Fruit fly (Drosophila melanogaster): ENCODE data around the gene brk.
A peak's percentile ranks its signal among the peaks of the same experiment; 100 is the strongest.

brk gene

DNA sequence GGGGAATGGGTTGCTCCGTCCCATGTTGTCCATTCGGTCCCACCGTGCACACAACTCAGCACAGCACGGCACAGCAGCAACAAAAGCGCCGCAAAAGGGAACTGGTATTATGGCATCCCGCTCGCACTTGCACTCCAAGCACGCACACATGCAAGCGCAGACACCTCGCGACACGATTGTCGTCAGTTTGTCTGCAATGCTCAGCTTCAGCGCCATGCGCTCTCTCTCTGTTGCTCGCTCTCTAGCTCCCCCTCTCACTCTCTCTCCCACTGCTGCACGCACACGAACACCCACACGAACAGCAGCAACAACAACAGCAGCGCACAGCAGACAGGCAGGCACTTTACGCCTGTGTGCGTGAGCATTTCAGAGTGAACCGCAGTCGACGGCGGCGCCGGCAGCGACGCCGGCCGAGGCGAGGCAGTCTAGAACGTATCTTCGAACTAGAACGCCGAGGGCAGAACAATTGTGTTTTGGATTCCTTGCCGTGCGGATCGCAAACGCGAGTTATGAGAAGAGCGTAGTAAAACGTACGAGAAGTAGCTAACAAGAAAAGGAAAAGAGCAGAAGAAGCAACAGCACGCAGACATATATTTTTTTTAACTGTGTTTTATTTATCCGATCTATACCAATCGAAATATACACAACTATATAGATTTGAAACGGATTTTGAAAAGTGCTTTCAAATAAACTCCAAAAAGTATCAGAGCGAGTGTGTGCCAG lies at the start of gene brk:
TSS of gene brk (plus strand) at position 462 of the 723 bp plus-strand sequence.
- peak; percentile 30 for TF ChIP-seq noc (tag; optimal IDR thresholded peaks at IDR 0.05)

DNA sequence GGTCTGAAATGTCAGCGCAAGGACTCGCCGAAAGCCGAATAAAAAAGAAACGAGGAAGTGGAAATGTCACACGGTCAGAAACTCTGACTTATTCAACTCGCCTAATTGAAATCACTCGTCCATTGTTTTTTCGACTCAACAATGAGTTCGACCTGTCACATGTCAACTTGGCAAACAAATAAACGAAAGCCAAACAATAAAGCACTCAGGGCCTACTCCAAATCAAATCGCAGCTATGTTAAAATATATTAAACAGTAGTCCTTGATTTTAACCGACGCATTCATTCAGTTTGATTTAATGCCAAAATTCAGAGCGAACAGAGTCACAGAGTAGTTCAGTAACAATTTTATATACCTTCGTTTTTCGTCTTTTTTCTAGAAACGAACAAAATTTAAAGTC lies 41.1 kb upstream of the brk start, which contains the start of gene CG1958:
TSS of gene CG1958 (plus strand) at position 301 of the 400 bp plus-strand sequence.
- no peak for TF ChIP-seq noc (tag; optimal IDR thresholded peaks at IDR 0.05)

DNA sequence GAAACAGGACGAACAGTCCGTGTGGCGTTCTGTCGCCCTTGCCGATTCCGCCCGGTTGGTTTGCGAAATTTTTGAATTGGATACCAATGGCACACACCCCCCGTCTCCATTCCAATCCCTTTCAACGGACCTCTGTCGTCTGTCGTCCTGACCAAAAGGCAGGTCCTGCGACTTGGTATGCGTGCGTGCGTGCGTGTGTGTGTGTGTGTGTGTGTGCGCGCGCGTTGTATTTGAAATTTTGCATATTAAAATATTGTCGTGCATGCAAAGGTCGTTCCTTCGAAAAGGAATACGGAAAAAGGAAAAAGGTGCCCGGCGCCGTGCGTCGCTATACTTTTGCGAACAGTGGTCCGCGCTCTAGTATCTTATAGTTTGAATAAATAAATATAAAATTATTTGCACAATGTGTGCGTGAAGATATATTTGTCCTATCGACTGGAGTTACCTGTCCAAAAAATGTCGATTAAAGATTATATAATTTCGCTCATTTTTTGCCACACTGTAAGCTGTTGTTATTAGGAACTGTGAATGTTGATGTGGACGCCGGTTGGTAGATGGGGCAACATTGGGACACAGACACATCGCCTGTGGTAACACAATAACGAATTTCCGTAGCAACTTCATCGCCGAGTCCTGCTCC lies 36.2 kb upstream of the brk start:
- no peak for TF ChIP-seq noc (tag; optimal IDR thresholded peaks at IDR 0.05)

DNA sequence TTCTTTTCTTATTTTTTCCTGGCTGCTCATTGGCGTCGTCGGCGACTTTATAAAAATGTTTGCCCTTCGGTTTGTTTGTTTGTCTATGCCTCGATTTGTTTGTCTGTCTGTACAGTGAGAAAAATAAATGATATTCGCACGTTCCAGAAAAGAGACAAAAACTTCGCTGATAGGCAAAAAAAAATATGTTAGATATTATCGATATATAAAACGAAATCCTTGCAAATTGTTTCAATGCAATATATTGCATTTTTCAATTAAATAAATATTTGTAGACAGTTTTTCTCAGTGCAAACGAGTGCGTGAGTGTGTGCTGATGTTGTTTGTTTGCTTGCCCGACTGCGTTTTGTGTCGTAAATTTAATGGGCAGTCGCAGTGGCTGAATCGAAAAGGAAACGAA lies 30.7 kb upstream of the brk start:
- TF ChIP-seq noc (tag; optimal IDR thresholded peaks at IDR 0.05): no peak

DNA sequence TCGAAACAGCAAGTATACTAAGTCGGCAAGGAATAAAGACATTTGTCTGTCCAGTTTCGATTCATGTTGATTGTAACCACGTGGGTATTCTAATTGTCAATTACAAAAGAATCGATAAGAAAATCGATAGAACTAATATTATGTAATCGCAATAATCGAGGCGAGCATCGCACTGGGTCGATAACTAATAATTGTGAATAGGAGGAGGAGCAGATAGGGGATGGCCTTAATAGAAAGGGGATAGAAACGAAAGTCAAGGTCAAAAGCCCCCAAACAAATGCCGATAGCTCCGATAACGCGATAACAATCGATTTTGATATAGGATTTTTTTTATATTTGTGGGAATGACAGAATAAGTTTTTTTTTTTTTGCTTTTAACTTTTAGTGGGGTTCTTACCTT lies 22.8 kb upstream of the brk start:
- no peak for TF ChIP-seq noc (tag; optimal IDR thresholded peaks at IDR 0.05)

DNA sequence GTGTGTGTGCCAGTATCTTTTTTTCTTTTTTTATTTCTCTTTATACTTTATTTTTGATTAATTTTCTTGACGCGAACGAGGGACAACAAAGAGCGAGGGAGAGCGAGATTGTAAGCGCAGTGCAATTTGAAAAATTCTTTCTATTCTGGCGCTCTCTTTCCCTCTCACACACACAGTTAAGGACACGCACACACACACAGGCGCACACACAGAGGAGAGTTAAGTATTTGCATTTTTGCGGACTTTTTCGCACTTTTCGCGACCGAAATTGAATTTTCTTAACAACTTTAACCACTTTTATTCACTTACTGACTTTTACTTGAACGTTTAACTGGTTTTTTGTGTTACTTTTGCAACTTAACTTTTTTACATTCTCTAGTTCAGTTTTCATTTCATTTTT lies 22.3 kb upstream of the brk start:
- TF ChIP-seq noc (tag; optimal IDR thresholded peaks at IDR 0.05): no peak

DNA sequence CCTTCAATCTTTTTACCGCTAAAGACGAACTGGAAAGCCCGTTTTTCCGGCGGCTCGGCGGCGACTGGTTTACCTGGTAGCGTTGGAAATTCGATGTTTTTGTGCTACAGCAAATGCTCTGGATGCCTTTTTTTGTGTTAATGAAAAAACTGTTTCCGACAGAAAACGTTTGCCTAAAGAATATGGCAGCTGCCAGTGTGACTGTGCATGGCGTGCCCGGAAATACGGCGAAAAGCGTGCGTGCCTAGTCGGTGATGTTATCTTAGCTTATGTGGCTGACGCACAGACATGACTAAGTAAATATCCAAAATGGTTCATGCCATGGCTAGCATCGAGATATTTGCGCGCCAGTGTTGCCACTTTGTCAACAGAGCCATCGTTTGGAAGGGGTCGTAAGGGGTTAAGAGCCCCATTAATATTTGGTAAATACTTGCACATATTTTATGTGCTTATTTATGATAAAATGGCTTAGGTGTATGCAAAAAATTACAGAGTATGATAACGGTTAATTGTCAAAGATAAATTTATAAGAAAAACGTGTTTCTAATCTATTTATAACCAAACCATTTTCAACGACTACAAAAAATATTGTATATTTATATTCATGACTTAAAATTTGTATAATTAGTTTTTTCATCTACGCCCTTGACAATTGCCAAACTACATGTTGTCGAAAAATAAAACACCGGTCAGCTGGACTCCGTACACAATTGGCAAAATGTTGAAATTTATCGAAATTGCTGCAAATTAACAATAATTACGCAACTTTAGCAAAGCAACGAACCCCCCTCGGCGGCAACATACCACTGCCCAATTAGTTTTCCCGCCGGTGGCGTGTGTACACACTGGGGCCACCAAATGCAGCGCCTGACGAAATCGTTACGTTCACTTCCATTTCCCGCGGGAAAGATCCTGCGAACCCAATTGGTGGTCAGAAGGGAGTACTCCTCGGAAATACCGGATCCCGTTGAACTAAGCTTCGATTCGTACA lies 21.4 kb upstream of the brk start, which contains the start of gene CG2059:
TSS of gene CG2059 (plus strand) at position 364 of the 991 bp plus-strand sequence.
- TF ChIP-seq noc (tag; optimal IDR thresholded peaks at IDR 0.05): no peak

DNA sequence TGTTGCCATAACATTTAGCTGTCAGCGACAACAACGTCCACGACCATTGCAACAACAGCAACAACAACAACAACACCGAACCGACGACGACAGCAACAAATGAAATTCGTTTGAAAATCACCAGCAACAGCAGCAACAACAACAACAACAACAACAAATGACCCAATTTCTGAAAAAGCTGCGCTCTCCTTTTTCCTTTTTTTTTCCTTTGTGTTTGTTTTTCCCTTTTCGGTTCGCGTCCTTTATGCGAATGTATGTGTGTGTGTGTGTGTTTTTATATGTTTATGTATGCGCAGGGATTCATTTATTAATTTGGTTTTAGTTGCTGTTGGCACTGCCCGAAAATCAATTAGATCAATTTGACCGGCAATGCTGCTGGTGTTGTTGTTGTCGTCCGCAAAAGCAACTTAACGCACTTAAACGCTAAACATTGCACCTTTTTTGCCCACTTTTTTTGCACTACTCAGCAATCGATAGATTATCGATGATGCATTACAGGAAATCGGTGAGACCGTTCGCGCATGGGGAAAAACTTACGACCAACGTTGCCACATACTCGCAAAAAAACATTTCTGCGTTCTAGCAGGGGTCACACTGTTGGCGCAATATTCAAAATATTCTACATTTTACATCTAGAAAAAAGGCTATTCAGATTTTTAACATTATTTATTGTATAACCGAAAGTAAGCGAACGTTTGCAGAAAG lies 16.8 kb upstream of the brk start, which contains the start of gene unc-119:
TSS of gene unc-119 (minus strand) at position 488 of the 705 bp plus-strand sequence.
- TF ChIP-seq noc (tag; optimal IDR thresholded peaks at IDR 0.05): no peak

DNA sequence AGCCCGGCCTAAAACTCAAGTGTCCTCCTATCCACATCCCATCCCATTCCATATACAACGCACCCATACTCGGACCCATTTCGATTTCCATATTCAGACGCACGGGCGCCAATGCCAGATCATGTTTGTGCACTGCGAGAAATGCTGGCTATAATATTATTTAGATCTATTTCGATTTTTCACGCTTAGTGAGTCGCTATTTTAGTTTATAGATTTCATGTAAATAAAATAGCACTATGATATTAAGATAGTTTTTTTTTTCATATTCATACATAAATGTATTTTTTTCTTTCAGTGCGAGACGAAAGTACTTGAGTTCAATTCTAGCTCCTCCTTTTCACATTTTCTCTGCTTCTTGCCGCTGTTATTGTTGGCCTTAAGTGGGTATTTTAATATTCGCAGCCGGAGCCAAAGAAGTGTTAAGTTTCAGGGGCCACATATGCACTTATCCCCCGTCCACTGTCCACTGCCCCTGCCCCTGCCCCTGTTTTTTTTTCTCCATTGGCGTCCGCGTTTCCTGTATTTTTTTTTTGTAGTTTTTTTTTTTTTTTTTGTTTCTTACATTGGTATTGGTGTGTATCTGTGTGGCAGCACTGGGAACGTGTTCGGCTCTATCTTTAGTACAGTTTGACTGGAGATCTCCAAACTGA lies 15.8 kb upstream of the brk start:
- no peak for TF ChIP-seq noc (tag; optimal IDR thresholded peaks at IDR 0.05)

DNA sequence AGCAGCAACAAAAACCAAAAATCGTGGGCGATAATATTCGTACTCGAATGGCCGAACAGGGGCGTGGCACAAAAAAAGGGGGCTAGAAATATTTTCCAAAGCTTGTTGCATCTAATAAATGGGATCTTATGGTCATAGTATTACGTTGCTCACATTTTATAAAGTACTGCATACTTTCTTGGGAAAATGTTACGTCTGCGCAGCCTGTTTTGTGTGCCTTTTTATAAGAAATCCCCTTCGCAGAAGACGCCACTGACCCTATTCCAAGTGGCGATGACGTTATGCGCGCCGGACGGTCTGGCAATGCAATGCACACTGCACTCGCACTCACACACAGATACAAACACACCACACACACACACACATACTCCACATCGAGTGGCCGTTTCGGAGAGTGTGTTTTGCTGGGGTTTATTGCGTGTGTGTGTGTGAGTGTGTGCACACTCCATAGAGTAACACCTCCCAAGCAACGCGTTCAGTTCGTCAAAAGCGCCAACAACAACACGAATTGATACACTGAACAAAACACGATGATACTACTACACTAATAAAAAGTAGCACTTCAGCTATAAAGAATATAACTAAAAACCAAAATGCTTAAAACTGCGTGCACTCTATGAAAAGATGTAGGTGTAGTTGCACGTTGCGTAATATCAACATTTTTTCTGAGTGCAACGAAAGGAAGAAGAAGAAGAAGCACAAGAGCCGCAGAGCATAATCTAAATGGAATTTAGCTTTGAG lies 14.4 kb upstream of the brk start:
- no peak for TF ChIP-seq noc (tag; optimal IDR thresholded peaks at IDR 0.05)

DNA sequence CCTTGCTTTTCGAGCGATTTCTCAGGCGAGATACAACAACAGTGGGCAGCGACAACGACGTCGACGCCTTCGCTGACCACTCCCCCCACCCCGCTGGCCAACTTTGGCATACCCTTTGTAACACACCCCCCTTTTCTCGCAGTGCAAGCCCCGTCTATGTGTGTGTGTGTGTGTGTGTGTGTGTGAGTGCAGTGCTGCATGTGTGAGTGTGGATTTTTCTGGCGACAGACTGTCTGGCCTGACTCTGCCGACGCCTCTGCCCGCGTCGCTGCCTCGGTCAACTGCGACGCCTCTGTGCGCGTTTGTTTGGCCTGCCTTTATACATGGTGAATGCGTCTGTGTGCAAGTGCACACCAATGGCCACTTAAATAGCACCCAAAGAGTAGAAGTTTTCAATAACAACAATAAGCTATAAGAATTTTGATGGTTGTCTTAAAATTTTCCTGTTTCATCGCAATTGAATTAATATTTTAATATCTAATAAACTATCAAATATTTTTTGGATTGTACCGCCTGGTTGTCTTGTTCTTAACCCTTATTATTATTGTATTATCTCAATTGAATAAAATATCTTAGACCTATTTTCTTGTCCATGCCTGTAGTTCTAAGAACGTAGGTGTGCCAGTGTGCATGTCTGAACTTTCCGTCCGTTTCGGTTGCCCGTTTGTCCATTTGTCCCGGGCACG lies 13.7 kb upstream of the brk start:
- TF ChIP-seq noc (tag; optimal IDR thresholded peaks at IDR 0.05): peak; percentile 22

DNA sequence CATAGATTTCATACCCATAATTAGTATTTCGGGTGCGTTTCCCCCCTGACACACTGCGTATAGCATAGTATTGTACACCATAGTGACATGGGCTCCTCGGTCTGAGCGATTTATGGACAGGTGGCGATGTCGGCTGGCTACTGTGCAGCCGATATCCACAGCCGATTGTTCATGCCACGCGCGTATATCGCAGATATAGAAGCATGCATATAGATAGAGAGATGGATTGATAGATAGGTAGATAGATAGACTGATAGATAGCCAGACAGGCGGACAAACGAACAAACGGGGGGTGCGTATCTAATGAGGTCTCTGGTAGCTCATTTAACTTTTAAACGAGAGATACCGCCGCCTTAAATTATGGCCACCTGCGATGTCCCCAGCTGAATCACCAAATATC lies 11.8 kb upstream of the brk start:
- no peak for TF ChIP-seq noc (tag; optimal IDR thresholded peaks at IDR 0.05)

DNA sequence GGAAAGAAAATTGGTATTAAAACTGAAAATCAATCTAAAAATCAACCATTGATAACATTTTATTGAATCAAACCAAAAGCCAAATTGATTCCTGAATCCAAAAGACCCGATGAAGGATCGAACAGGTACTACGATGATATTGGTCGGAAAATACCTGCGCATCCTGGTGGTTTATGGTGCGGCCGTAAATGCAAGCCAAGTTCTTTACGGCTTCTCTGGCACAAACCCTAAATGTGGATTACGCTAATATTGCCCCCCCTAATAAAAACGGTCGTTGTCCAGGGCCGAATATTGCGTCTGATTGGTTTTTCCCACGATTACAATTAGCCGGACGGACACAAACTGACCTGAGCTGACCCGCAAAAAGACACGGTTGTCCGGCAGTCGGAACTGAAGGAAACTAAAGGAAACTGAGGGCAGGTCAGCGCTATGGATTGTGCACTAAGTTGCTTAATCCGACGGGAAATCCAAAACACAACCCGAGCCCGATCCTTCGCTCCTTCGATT lies 11.0 kb upstream of the brk start:
- no peak for TF ChIP-seq noc (tag; optimal IDR thresholded peaks at IDR 0.05)

Data from whole organism, larva.